Worm (Caenorhabditis elegans) whole organism, L4 larva: ENCODE measurements around the gene nstp-5.

Experiments used
- R02D3.7 ChIP-seq: fragments of 150-350 bp; sonication (generic microtip); optimal IDR thresholded peaks from 3 replicates; lab custom pipeline; 2014; ENCODE audit warnings: missing biosample characterization, missing genetic modification characterization
- Y5F2A.4 ChIP-seq: fragments of 200-800 bp; sonication (Bioruptor generic); optimal IDR thresholded peaks from 2 replicates; lab custom pipeline; 2018; ENCODE audit warnings: mild to moderate bottlenecking, missing genetic modification characterization, missing compliant biosample characterization
- egl-27 ChIP-seq: sonication (generic microtip); optimal IDR thresholded peaks from 3 replicates; lab custom pipeline; 2017; ENCODE audit warnings: missing biosample characterization, missing genetic modification reagents, missing genetic modification characterization
- egl-43 ChIP-seq: fragments of 200-800 bp; sonication (Bioruptor generic); IDR thresholded peaks from 2 replicates; pipeline ENCODE4 v1.3.6; 2022; ENCODE audit warnings: missing genetic modification reagents, missing genetic modification characterization, missing compliant biosample characterization
- nhr-237 ChIP-seq: sonication (generic microtip); optimal IDR thresholded peaks from 2 replicates; lab custom pipeline; 2017; ENCODE audit warnings: missing biosample characterization, missing genetic modification characterization
- nhr-25 ChIP-seq: sonication (generic microtip); optimal IDR thresholded peaks from 2 replicates; lab custom pipeline; 2017; ENCODE audit warnings: missing genetic modification characterization, mild to moderate bottlenecking, missing compliant biosample characterization, antibody characterized with exemption, moderate library complexity, borderline replicate concordance; ENCODE audit not compliant: insufficient read depth
- unc-39 ChIP-seq: sonication (generic microtip); optimal IDR thresholded peaks from 2 replicates; lab custom pipeline; 2017; ENCODE audit warnings: missing biosample characterization, missing genetic modification characterization
- zag-1 ChIP-seq: fragments of 150-350 bp; optimal IDR thresholded peaks from 2 replicates; lab custom pipeline; 2014; ENCODE audit warnings: missing biosample characterization, missing genetic modification characterization
- ztf-11 ChIP-seq: fragments of 150-350 bp; optimal IDR thresholded peaks from 2 replicates; lab custom pipeline; 2014; ENCODE audit warnings: missing biosample characterization, missing genetic modification characterization

DNA sequence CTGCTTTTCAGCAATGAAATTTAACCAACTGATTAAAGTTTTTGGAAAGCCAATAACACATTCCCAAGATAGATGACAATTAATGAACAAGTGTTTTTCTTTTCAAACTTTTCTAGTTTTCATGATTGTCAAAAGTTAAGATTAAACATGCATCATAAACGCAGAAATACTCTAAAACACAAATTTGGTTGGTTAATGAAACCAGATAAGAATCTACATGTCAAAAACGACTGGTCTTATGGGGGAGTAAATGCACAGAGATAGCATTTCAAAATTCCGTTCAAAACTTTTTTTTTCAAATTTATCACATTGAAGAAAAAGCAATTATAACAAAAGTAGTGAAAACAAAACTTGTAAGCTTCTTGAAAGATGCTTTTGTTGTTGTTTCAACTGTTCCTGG is 48.3 kb downstream of the nstp-5 start:
- TF ChIP-seq Y5F2A.4 (GFP tag; lab: Kevin White, UChicago) (no peak), nhr-25 (tag; lab: Kevin White, UChicago) (no peak), ztf-11 (tag; lab: Kevin White, UChicago) (no peak), egl-43 (GFP tag; lab: Robert Waterston, UW) (no peak), zag-1 (no peak), nhr-237 (no peak), unc-39 (tag; lab: Kevin White, UChicago) (no peak), R02D3.7 (tag; lab: Kevin White, UChicago) (no peak), egl-27 (no peak)
